Fruit fly (Drosophila melanogaster): Measurements from ENCODE around the gene PolD1.

The PolD1 gene

dm6 chr3L:15988039-15988546 lies 478 bp upstream of the PolD1 start, which contains the start of gene Hip14 (continued):
- 0 out of 3 replicates have a peak, but pooled peaks have one; percentile 38 for TF ChIP-seq zfh1 (GFP tag; IDR thresholded peaks at IDR 0.05)
- no peak for TF ChIP-seq cas (GFP tag; IDR thresholded peaks at IDR 0.05)
- TF ChIP-seq eve (GFP tag; optimal IDR thresholded peaks at IDR 0.05) = no peak
- no peak for TF ChIP-seq Ptx1 (GFP tag; IDR thresholded peaks at IDR 0.05)
- no peak for TF ChIP-seq CHES-1-like (GFP tag; optimal IDR thresholded peaks at IDR 0.05)
- no peak for TF ChIP-seq dm (GFP tag; optimal IDR thresholded peaks at IDR 0.05)
- TF ChIP-seq CG14014 (GFP tag; IDR thresholded peaks at IDR 0.05) = no peak
- no peak for TF ChIP-seq ken (GFP tag; IDR thresholded peaks at IDR 0.05)
- TF ChIP-seq seq (GFP tag; IDR thresholded peaks at IDR 0.05) = peak; percentile 77
- TF ChIP-seq BtbVII (GFP tag; optimal IDR thresholded peaks at IDR 0.05) = peak; percentile 4
- TF ChIP-seq twi (tag; optimal IDR thresholded peaks at IDR 0.05) = no peak
- TF ChIP-seq lilli (GFP tag; optimal IDR thresholded peaks at IDR 0.05) = peak; percentile 8
- 0 out of 2 replicates have a peak, but pooled peaks have one; percentile 20 for TF ChIP-seq ara (GFP tag; IDR thresholded peaks at IDR 0.05)
- no peak for TF ChIP-seq crc (GFP tag; optimal IDR thresholded peaks at IDR 0.05)
- TF ChIP-seq amos (GFP tag; IDR thresholded peaks at IDR 0.05; ENCODE audit: partially characterized antibody) = no peak
- TF ChIP-seq CG31365 (tag; optimal IDR thresholded peaks at IDR 0.05) = no peak
- TF ChIP-seq stwl (tag; optimal IDR thresholded peaks at IDR 0.05) = peak; percentile 54
- no peak for TF ChIP-seq pho (GFP tag; optimal IDR thresholded peaks at IDR 0.05)
- peak; percentile 55 for TF ChIP-seq CG12104 (GFP tag; optimal IDR thresholded peaks at IDR 0.05)
- no peak for TF ChIP-seq CG4404 (GFP tag; IDR thresholded peaks at IDR 0.05)
- TF ChIP-seq CG8924 (tag; optimal IDR thresholded peaks at IDR 0.05) = no peak
- TF ChIP-seq CG11456 (GFP tag; IDR thresholded peaks at IDR 0.05) = no peak
- no peak for TF ChIP-seq Dref (GFP tag; IDR thresholded peaks at IDR 0.05)
- peak; percentile 58 for TF ChIP-seq CG8478 (optimal IDR thresholded peaks at IDR 0.05)
- TF ChIP-seq CG17829 (tag; optimal IDR thresholded peaks at IDR 0.05) = peak; percentile 28
- TF ChIP-seq unc-4 (GFP tag; IDR thresholded peaks at IDR 0.05; ENCODE audit: partially characterized antibody) = peak; percentile 42; the same call in 1 of the 2 replicates
- no peak for TF ChIP-seq CG16863 (GFP tag; optimal IDR thresholded peaks at IDR 0.05)
- peak; percentile 52 for TF ChIP-seq CG2116 (GFP tag; optimal IDR thresholded peaks at IDR 0.05)
- TF ChIP-seq crp (GFP tag; optimal IDR thresholded peaks at IDR 0.05) = peak in 1 of 2 experiments; percentile 0
- TF ChIP-seq phol (tag; optimal IDR thresholded peaks at IDR 0.05) = peak; percentile 37
- no peak for TF ChIP-seq CG10565 (GFP tag; optimal IDR thresholded peaks at IDR 0.05)
- no peak for TF ChIP-seq Bdp1 (GFP tag; optimal IDR thresholded peaks at IDR 0.05)
- TF ChIP-seq CG12236 (GFP tag; optimal IDR thresholded peaks at IDR 0.05) = no peak
- peak; percentile 28 for TF ChIP-seq CG13424 (tag; optimal IDR thresholded peaks at IDR 0.05)
- TF ChIP-seq Scr (GFP tag; IDR thresholded peaks at IDR 0.05; ENCODE audit: partially characterized antibody) = peak; percentile 22; the same call in 1 of the 2 replicates
- TF ChIP-seq fd64A (GFP tag; optimal IDR thresholded peaks at IDR 0.05) = no peak
- TF ChIP-seq Stat92E (GFP tag; optimal IDR thresholded peaks at IDR 0.05) = peak in 1 of 3 experiments; percentile 62
- no peak for TF ChIP-seq Sry-δ (GFP tag; optimal IDR thresholded peaks at IDR 0.05)
- no peak for TF ChIP-seq CG6689 (GFP tag; IDR thresholded peaks at IDR 0.05)
- TF ChIP-seq inv (GFP tag; IDR thresholded peaks at IDR 0.05; ENCODE audit: partially characterized antibody) = no peak
- peak; percentile 46 for TF ChIP-seq Ets97D (GFP tag; optimal IDR thresholded peaks at IDR 0.05)
- no peak for TF ChIP-seq ase (GFP tag; IDR thresholded peaks at IDR 0.05)
- TF ChIP-seq CG18476 (GFP tag; optimal IDR thresholded peaks at IDR 0.05) = no peak
- TF ChIP-seq CG8290 (GFP tag; optimal IDR thresholded peaks at IDR 0.05) = no peak
- TF ChIP-seq CG8290 (tag; optimal IDR thresholded peaks at IDR 0.05) = no peak
- TF ChIP-seq CG34376 (GFP tag; optimal IDR thresholded peaks at IDR 0.05) = peak; percentile 19
- TF ChIP-seq CG3281 (GFP tag; optimal IDR thresholded peaks at IDR 0.05) = peak; percentile 6
- no peak for TF ChIP-seq pros (GFP tag; optimal IDR thresholded peaks at IDR 0.05)
- peak; percentile 48 for TF ChIP-seq CG30020 (tag; optimal IDR thresholded peaks at IDR 0.05)
- no peak for TF ChIP-seq jumu (GFP tag; optimal IDR thresholded peaks at IDR 0.05)
- TF ChIP-seq vvl (GFP tag; IDR thresholded peaks at IDR 0.05) = peak; percentile 39
- TF ChIP-seq sr (GFP tag; IDR thresholded peaks at IDR 0.05) = no peak
